Fruit fly (Drosophila melanogaster) S2 (cell line): Measurements from ENCODE around the gene snf.

Source experiments
- CG8478 ChIP-seq: fragments of >200 bp; optimal IDR thresholded peaks from 2 replicates; lab custom pipeline; 2018
- CTCF ChIP-seq, 2 experiments: fragments of >200 bp; optimal IDR thresholded peaks; 2 replicates each; lab custom pipeline; 2018

DNA sequence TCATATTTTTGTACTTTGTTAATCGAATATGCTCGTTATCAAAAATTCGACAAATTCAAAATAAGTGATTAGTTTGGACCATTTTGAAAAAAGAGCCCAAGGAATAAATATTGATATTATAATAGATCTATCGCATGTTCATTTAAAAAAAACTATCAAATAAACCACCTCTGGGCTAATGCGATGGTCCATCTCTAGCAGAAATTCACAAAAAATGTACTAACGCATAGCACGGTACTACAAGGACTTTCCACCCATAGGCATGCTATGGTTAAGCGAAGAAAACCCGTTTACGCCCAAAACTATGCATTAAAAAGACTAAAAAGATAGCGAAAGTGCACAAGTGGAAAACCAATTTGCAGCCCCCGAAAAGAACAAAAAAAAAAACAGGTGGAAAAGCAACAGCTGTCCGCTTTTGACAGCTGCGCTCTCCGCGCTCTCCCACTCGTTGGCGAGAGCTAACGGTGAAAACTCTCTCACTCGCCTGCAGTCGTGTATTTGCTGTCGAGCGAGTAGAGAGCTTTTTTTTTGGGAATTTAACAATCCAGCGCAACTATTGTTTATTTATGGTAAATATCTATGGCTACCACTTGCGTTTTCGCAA, 23.3 kb downstream of the snf start, which contains the start of gene CanB:
- no peak for TF ChIP-seq CG8478 (lab: Kevin White, UChicago)
- TF ChIP-seq CTCF (optimal IDR thresholded peaks at IDR 0.05; lab: Kevin White, UChicago), result peak in 1 of 2 experiments; percentile 4
